Worm (Caenorhabditis elegans) whole organism, midembryonic: ENCODE measurements around the gene dct-7.

Experiments
- T22C8.4 ChIP-seq: fragments of 200-800 bp; sonication (Bioruptor generic); IDR thresholded peaks from 2 replicates; pipeline ENCODE4 v1.3.6; 2022; ENCODE audit warnings: missing genetic modification characterization, missing compliant biosample characterization
- cog-1 ChIP-seq: sonication (generic microtip); optimal IDR thresholded peaks from 2 replicates; lab custom pipeline; 2016; ENCODE audit warnings: missing genetic modification characterization, missing compliant biosample characterization
- flt-1 ChIP-seq: fragments of 200-800 bp; sonication (Bioruptor generic); IDR thresholded peaks from 2 replicates; pipeline ENCODE4 v1.3.6; 2022; ENCODE audit warnings: missing genetic modification characterization, missing compliant biosample characterization
- tab-1 ChIP-seq: fragments of 200-800 bp; sonication (Bioruptor generic); IDR thresholded peaks from 2 replicates; pipeline ENCODE4 v1.3.6; 2022; ENCODE audit warnings: missing genetic modification characterization, missing compliant biosample characterization
- ztf-23 ChIP-seq: fragments of 200-800 bp; sonication (Bioruptor generic); IDR thresholded peaks from 2 replicates; pipeline ENCODE4 v1.3.6; 2022; ENCODE audit warnings: missing genetic modification reagents, missing genetic modification characterization, missing compliant biosample characterization
- ztf-29 ChIP-seq: fragments of 200-800 bp; sonication (Bioruptor generic); IDR thresholded peaks from 2 replicates; pipeline ENCODE4 v1.3.6; 2022; ENCODE audit warnings: missing genetic modification reagents, missing genetic modification characterization, missing compliant biosample characterization

DNA sequence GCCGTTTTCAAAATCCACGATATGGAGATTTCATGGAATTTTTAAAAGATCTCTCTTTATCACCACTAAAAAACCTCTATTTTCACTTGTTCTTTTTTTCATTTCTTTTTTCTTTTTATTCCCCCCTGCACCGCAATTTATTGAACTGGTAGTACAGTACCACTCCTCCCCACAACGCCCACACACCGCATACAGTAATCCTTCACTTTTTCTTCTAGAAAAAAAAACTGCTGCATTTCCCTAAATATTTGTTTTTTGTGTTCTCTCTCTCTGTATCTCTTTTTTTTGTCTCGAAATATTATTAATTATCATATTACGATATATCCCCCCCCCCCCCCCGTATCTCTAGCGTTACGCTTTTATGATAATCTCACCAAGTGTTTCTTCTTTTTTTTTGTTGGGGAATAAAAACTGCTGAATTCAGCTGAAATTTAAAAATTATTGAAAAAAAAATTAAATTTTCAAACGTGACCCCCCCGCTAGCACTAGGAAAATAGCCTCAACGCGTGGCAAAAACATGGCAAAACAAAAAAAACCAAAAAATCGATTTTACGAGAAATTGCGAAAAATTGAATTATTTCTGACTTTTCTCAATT is 26.5 kb upstream of the dct-7 start, which contains the start of gene Y24D9B.1:
- TF ChIP-seq cog-1 (no peak), flt-1 (GFP tag; lab: Robert Waterston, UW) (no peak), T22C8.4 (GFP tag; lab: Robert Waterston, UW) (no peak), ztf-23 (no peak), tab-1 (GFP tag; lab: Robert Waterston, UW) (no peak), ztf-29 (no peak)
